Worm (Caenorhabditis elegans) whole organism, L1 larva: ENCODE measurements around the gene T01G5.7.

Experiments used
- ets-5 ChIP-seq: fragments of 200-800 bp; sonication (Bioruptor generic); IDR thresholded peaks from 2 replicates; pipeline ENCODE4 v1.3.6; 2022; ENCODE audit warnings: missing genetic modification characterization, missing compliant biosample characterization
- hlh-17 ChIP-seq: fragments of 200-800 bp; sonication (Bioruptor generic); optimal IDR thresholded peaks from 2 replicates; lab custom pipeline; 2018; ENCODE audit warnings: missing genetic modification characterization, mild to moderate bottlenecking, missing compliant biosample characterization, moderate library complexity, borderline replicate concordance
- lin-35 ChIP-seq, 2 experiments: fragments of 150-350 bp; optimal IDR thresholded peaks; 2 replicates each; lab custom pipeline; 2014; ENCODE audit warnings: missing biosample characterization in 2 of 2, missing genetic modification characterization in 2 of 2, missing genetic modification reagents in 2 of 2
- nhr-237 ChIP-seq: fragments of 150-350 bp; optimal IDR thresholded peaks from 2 replicates; lab custom pipeline; 2014; ENCODE audit warnings: missing biosample characterization, missing genetic modification characterization
- nhr-77 ChIP-seq: fragments of 150-350 bp; optimal IDR thresholded peaks from 2 replicates; lab custom pipeline; 2014; ENCODE audit warnings: missing biosample characterization, missing genetic modification characterization
- sox-4 ChIP-seq: sonication (generic microtip); optimal IDR thresholded peaks from 2 replicates; lab custom pipeline; 2016; ENCODE audit warnings: missing genetic modification characterization, missing compliant biosample characterization
- sptf-1 ChIP-seq: fragments of 150-350 bp; optimal IDR thresholded peaks from 2 replicates; lab custom pipeline; 2014; ENCODE audit warnings: missing biosample characterization, missing genetic modification characterization
- unc-30 ChIP-seq: sonication (generic microtip); optimal IDR thresholded peaks from 2 replicates; lab custom pipeline; 2017; ENCODE audit warnings: missing biosample characterization, missing genetic modification characterization
- vab-15 ChIP-seq: sonication (generic microtip); optimal IDR thresholded peaks from 2 replicates; lab custom pipeline; 2017; ENCODE audit warnings: missing genotype, mild to moderate bottlenecking, missing genetic modification characterization, missing compliant biosample characterization
- ztf-11 ChIP-seq, 2 experiments: sonication (generic microtip); optimal IDR thresholded peaks; 2 replicates each; lab custom pipeline; 2016 to 2017; ENCODE audit warnings: missing genetic modification characterization in 2 of 2, missing biosample characterization in 1 of 2, missing compliant biosample characterization in 1 of 2
- ztf-4 ChIP-seq: fragments of 150-350 bp; optimal IDR thresholded peaks from 2 replicates; lab custom pipeline; 2014; ENCODE audit warnings: missing biosample characterization, missing genetic modification characterization

DNA sequence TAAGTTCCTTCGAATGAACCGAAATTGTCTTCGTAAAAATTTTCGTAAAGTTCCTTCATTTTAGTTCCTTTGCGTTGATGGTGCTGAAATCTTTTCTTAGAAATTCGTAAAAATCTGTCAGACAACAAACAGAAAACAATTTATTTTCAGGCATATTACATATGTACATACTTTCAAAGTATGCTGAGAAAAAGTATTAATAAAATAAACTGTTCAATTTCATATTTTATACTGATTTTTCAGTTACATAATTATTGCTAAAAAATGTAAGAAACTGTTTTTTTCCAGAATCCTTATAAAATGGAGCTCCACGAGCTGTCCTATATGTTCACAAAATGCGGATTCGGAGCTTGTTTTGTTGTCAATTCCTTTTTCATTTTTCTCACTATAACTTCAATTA lies 46.9 kb downstream of the T01G5.7 start, which contains the start of gene str-45:
- TF ChIP-seq lin-35 (GFP tag; optimal IDR thresholded peaks at IDR 0.05; lab: Kevin White, UChicago), result no peak
- TF ChIP-seq nhr-237, result no peak
- no peak for TF ChIP-seq vab-15 (tag; lab: Kevin White, UChicago)
- TF ChIP-seq sptf-1 (tag; lab: Kevin White, UChicago), result no peak
- no peak for TF ChIP-seq ztf-4 (tag; lab: Kevin White, UChicago)
- TF ChIP-seq ztf-11 (tag; optimal IDR thresholded peaks at IDR 0.05; lab: Kevin White, UChicago), result no peak
- TF ChIP-seq hlh-17 (GFP tag; lab: Kevin White, UChicago), result no peak
- no peak for TF ChIP-seq sox-4 (tag; lab: Kevin White, UChicago)
- TF ChIP-seq nhr-77 (tag; lab: Kevin White, UChicago), result no peak
- TF ChIP-seq unc-30 (tag; lab: Kevin White, UChicago), result no peak
- TF ChIP-seq ets-5 (GFP tag; lab: Robert Waterston, UW), result no peak
